Fruit fly (Drosophila melanogaster) whole organism, embryonic: Measurements from ENCODE around the gene RpS28a.
A peak's percentile ranks its signal among the peaks of the same experiment; 100 is the strongest.

ENCODE experiments used
- B-H1 ChIP-seq: fragments of 200-800 bp; sonication (Bioruptor generic); IDR thresholded peaks from 3 replicates; pipeline ENCODE4 v1.3.6; 2022; ENCODE audit warnings: missing biosample characterization, missing genetic modification characterization
- Bgb ChIP-seq: fragments of 200-800 bp; sonication (Bioruptor generic); IDR thresholded peaks from 2 replicates; pipeline ENCODE4 v1.3.6; 2022; ENCODE audit warnings: missing biosample characterization, missing genetic modification characterization; ENCODE audit not compliant: partially characterized antibody
- CG10654 ChIP-seq: fragments of 200-800 bp; sonication (Bioruptor generic); optimal IDR thresholded peaks from 2 replicates; lab custom pipeline; 2016; ENCODE audit warnings: missing biosample characterization, missing genetic modification characterization
- CG13123 ChIP-seq: fragments of 200-800 bp; sonication (Bioruptor generic); optimal IDR thresholded peaks from 2 replicates; lab custom pipeline; 2016; ENCODE audit warnings: missing biosample characterization, missing genetic modification characterization
- CG15011 ChIP-seq: fragments of 200-800 bp; sonication (Bioruptor generic); optimal IDR thresholded peaks from 3 replicates; lab custom pipeline; 2018; ENCODE audit warnings: missing biosample characterization, mild to moderate bottlenecking, missing genetic modification characterization
- CG15514 ChIP-seq: fragments of 200-800 bp; sonication (Bioruptor generic); optimal IDR thresholded peaks from 3 replicates; lab custom pipeline; 2017; ENCODE audit warnings: missing biosample characterization, missing genetic modification characterization, mild to moderate bottlenecking, moderate library complexity, missing genetic modification reagents
- CG17612 ChIP-seq: fragments of 200-800 bp; sonication (Bioruptor generic); IDR thresholded peaks from 2 replicates; pipeline ENCODE4 v1.3.6; 2022; ENCODE audit warnings: missing biosample characterization, missing genetic modification characterization
- CG3163 ChIP-seq: fragments of 200-800 bp; sonication (Bioruptor generic); optimal IDR thresholded peaks from 3 replicates; lab custom pipeline; 2016; ENCODE audit warnings: missing biosample characterization, missing genetic modification characterization
- CG34224 ChIP-seq: fragments of 200-800 bp; sonication (Bioruptor generic); IDR thresholded peaks from 3 replicates; pipeline ENCODE4 v1.3.6; 2022; ENCODE audit warnings: missing biosample characterization, missing genetic modification characterization; ENCODE audit not compliant: partially characterized antibody
- CG3838 ChIP-seq: fragments of 200-800 bp; sonication (Bioruptor generic); optimal IDR thresholded peaks from 3 replicates; lab custom pipeline; 2016; ENCODE audit warnings: missing biosample characterization, missing genetic modification characterization
- CG42726 ChIP-seq: fragments of 200-800 bp; sonication (Bioruptor generic); IDR thresholded peaks from 2 replicates; pipeline ENCODE4 v1.3.6; 2022; ENCODE audit warnings: missing biosample characterization, missing genetic modification characterization; ENCODE audit not compliant: partially characterized antibody
- CG4282 ChIP-seq: fragments of 200-800 bp; sonication (Bioruptor generic); optimal IDR thresholded peaks from 2 replicates; lab custom pipeline; 2016; ENCODE audit warnings: missing biosample characterization, missing genetic modification characterization
- CG4820 ChIP-seq: fragments of 200-800 bp; sonication (Bioruptor generic); optimal IDR thresholded peaks from 3 replicates; lab custom pipeline; 2016; ENCODE audit warnings: missing biosample characterization, missing genetic modification characterization
- CG8478 ChIP-seq: fragments of >200 bp; optimal IDR thresholded peaks from 2 replicates; lab custom pipeline; 2018
- CG9609 ChIP-seq: fragments of 200-800 bp; sonication (Bioruptor generic); optimal IDR thresholded peaks from 3 replicates; lab custom pipeline; 2016; ENCODE audit warnings: missing biosample characterization, missing genetic modification characterization
- Camta ChIP-seq: fragments of 200-800 bp; sonication (Bioruptor generic); optimal IDR thresholded peaks from 2 replicates; lab custom pipeline; 2016; ENCODE audit warnings: missing biosample characterization, missing genetic modification characterization
- Chrac-16 ChIP-seq: fragments of 200-800 bp; sonication (Bioruptor generic); optimal IDR thresholded peaks from 3 replicates; lab custom pipeline; 2016; ENCODE audit warnings: missing biosample characterization, missing genetic modification characterization
- Dip3 ChIP-seq: fragments of 200-800 bp; sonication (Bioruptor generic); optimal IDR thresholded peaks from 3 replicates; lab custom pipeline; 2016; ENCODE audit warnings: missing biosample characterization, missing genetic modification characterization
- Dref ChIP-seq: fragments of 200-800 bp; sonication (Bioruptor generic); IDR thresholded peaks from 2 replicates; pipeline ENCODE4 v1.3.6; 2022; ENCODE audit warnings: missing biosample characterization, missing genetic modification characterization
- Eip74EF ChIP-seq, 2 experiments: fragments of 200-800 bp in 1 of 2; fragments of >200 bp in 1 of 2; sonication (Bioruptor generic) in 1 of 2; optimal IDR thresholded peaks; 2 replicates each; lab custom pipeline; 2017 to 2019; ENCODE audit warnings: missing biosample characterization in 2 of 2, missing genetic modification characterization in 2 of 2, mild to moderate bottlenecking in 1 of 2, moderate library complexity in 1 of 2
- Ets97D ChIP-seq: fragments of 200-800 bp; sonication (Bioruptor generic); optimal IDR thresholded peaks from 3 replicates; lab custom pipeline; 2016; ENCODE audit warnings: missing biosample characterization, missing genetic modification characterization
- Fer3 ChIP-seq: fragments of 200-800 bp; sonication (Bioruptor generic); optimal IDR thresholded peaks from 2 replicates; lab custom pipeline; 2018; ENCODE audit warnings: missing biosample characterization, mild to moderate bottlenecking, missing genetic modification characterization, moderate library complexity
- HHEX ChIP-seq: fragments of 200-800 bp; sonication (Bioruptor generic); optimal IDR thresholded peaks from 3 replicates; lab custom pipeline; 2017; ENCODE audit warnings: missing biosample characterization, mild to moderate bottlenecking, missing genetic modification characterization, missing genetic modification reagents
- HLH54F ChIP-seq: fragments of 200-800 bp; sonication (Bioruptor generic); optimal IDR thresholded peaks from 3 replicates; lab custom pipeline; 2016; ENCODE audit warnings: missing biosample characterization, missing genetic modification characterization
- Hey ChIP-seq: fragments of 200-800 bp; sonication (Bioruptor generic); optimal IDR thresholded peaks from 3 replicates; lab custom pipeline; 2018; ENCODE audit warnings: missing biosample characterization, mild to moderate bottlenecking, missing genetic modification characterization
- Hr78 ChIP-seq, 2 experiments: fragments of 200-800 bp in 1 of 2; fragments of >200 bp in 1 of 2; sonication (Bioruptor generic) in 1 of 2; optimal IDR thresholded peaks; 2 replicates each; lab custom pipeline; 2017 to 2019; ENCODE audit warnings: missing biosample characterization in 2 of 2, missing genetic modification characterization in 2 of 2, mild to moderate bottlenecking in 1 of 2, moderate library complexity in 1 of 2
- Lpt ChIP-seq: fragments of >200 bp; optimal IDR thresholded peaks from 2 replicates; lab custom pipeline; 2018; ENCODE audit warnings: missing biosample characterization, missing genetic modification characterization
- Mes4 ChIP-seq: fragments of 200-800 bp; sonication (Bioruptor generic); optimal IDR thresholded peaks from 2 replicates; lab custom pipeline; 2016; ENCODE audit warnings: missing biosample characterization, missing genetic modification characterization
- NC2α ChIP-seq: fragments of 200-800 bp; sonication (Bioruptor generic); optimal IDR thresholded peaks from 2 replicates; lab custom pipeline; 2016; ENCODE audit warnings: missing biosample characterization, missing genetic modification characterization
- NFAT ChIP-seq: fragments of 200-800 bp; sonication (Bioruptor generic); IDR thresholded peaks from 2 replicates; pipeline ENCODE4 v1.3.6; 2022; ENCODE audit warnings: missing biosample characterization, missing genetic modification characterization
- PHDP ChIP-seq: fragments of 200-800 bp; sonication (Bioruptor generic); optimal IDR thresholded peaks from 3 replicates; lab custom pipeline; 2018; ENCODE audit warnings: missing biosample characterization, mild to moderate bottlenecking, missing genetic modification characterization, moderate library complexity
- Ravus ChIP-seq: fragments of 200-800 bp; sonication (Bioruptor generic); IDR thresholded peaks from 2 replicates; pipeline ENCODE4 v1.3.6; 2022; ENCODE audit warnings: missing biosample characterization, missing genetic modification characterization
- Spps ChIP-seq: fragments of 200-800 bp; sonication (Bioruptor generic); optimal IDR thresholded peaks from 2 replicates; lab custom pipeline; 2018; ENCODE audit warnings: missing biosample characterization, mild to moderate bottlenecking, missing genetic modification characterization
- ac ChIP-seq: fragments of 200-800 bp; sonication (Bioruptor generic); optimal IDR thresholded peaks from 3 replicates; lab custom pipeline; 2017; ENCODE audit warnings: missing biosample characterization, mild to moderate bottlenecking, missing genetic modification characterization
- amos ChIP-seq: fragments of 200-800 bp; sonication (Bioruptor generic); IDR thresholded peaks from 2 replicates; pipeline ENCODE4 v1.3.6; 2022; ENCODE audit warnings: missing biosample characterization, missing genetic modification characterization; ENCODE audit not compliant: partially characterized antibody
- bbx ChIP-seq: fragments of 200-800 bp; sonication (Bioruptor generic); IDR thresholded peaks from 2 replicates; pipeline ENCODE4 v1.3.6; 2022; ENCODE audit warnings: missing biosample characterization, missing genetic modification characterization; ENCODE audit not compliant: partially characterized antibody
- esg ChIP-seq: fragments of 200-800 bp; sonication (Bioruptor generic); conservative IDR thresholded peaks from 2 replicates; pipeline ENCODE4 v1.3.6; 2022; ENCODE audit warnings: missing biosample characterization, missing genetic modification characterization
- gsb-n ChIP-seq: fragments of 200-800 bp; sonication (Bioruptor generic); optimal IDR thresholded peaks from 3 replicates; lab custom pipeline; 2018; ENCODE audit warnings: missing biosample characterization, mild to moderate bottlenecking, missing genetic modification characterization
- hbn ChIP-seq: fragments of 200-800 bp; sonication (Bioruptor generic); IDR thresholded peaks from 2 replicates; pipeline ENCODE4 v1.3.6; 2022; ENCODE audit warnings: missing biosample characterization, missing genetic modification characterization; ENCODE audit not compliant: partially characterized antibody
- insv ChIP-seq, 2 experiments: fragments of 200-800 bp; sonication (Bioruptor generic); optimal IDR thresholded peaks; 3 replicates each; lab custom pipeline; 2016 to 2018; ENCODE audit warnings: missing biosample characterization in 2 of 2, missing genetic modification characterization in 2 of 2
- lola ChIP-seq, 3 experiments: fragments of >200 bp in 2 of 3; fragments of 200-800 bp in 1 of 3; sonication (Bioruptor generic) in 1 of 3; optimal IDR thresholded peaks; 2 replicates each; lab custom pipeline; 2017 to 2019; ENCODE audit warnings: missing biosample characterization in 3 of 3, missing genetic modification characterization in 3 of 3, mild to moderate bottlenecking in 1 of 3, moderate library complexity in 1 of 3
- mirr ChIP-seq: fragments of 200-800 bp; sonication (Bioruptor generic); optimal IDR thresholded peaks from 3 replicates; lab custom pipeline; 2018; ENCODE audit warnings: missing biosample characterization, mild to moderate bottlenecking, missing genetic modification characterization
- nmo ChIP-seq: fragments of 200-800 bp; sonication (Bioruptor generic); optimal IDR thresholded peaks from 2 replicates; lab custom pipeline; 2018; ENCODE audit warnings: missing biosample characterization, mild to moderate bottlenecking, missing genetic modification characterization, moderate library complexity
- ranshi ChIP-seq: fragments of 200-800 bp; sonication (Bioruptor generic); IDR thresholded peaks from 2 replicates; pipeline ENCODE4 v1.3.6; 2022; ENCODE audit warnings: missing biosample characterization, missing genetic modification characterization
- repo ChIP-seq: fragments of 200-800 bp; sonication (Bioruptor generic); optimal IDR thresholded peaks from 2 replicates; lab custom pipeline; 2016; ENCODE audit warnings: missing biosample characterization, missing genetic modification characterization
- slbo ChIP-seq: fragments of 200-800 bp; sonication (Bioruptor generic); IDR thresholded peaks from 2 replicates; pipeline ENCODE4 v1.3.6; 2022; ENCODE audit warnings: missing biosample characterization, missing genetic modification characterization
- sna ChIP-seq: fragments of 200-800 bp; sonication (Bioruptor generic); IDR thresholded peaks from 2 replicates; pipeline ENCODE4 v1.3.6; 2022; ENCODE audit warnings: missing biosample characterization, missing genetic modification characterization; ENCODE audit not compliant: partially characterized antibody
- ssp ChIP-seq: fragments of 200-800 bp; sonication (Bioruptor generic); IDR thresholded peaks from 2 replicates; pipeline ENCODE4 v1.3.6; 2022; ENCODE audit warnings: missing biosample characterization, missing genetic modification characterization
- tgo ChIP-seq: fragments of 200-800 bp; sonication (Bioruptor generic); IDR thresholded peaks from 3 replicates; pipeline ENCODE4 v1.3.6; 2022; ENCODE audit warnings: missing biosample characterization, missing genetic modification characterization
- tin ChIP-seq: fragments of 200-800 bp; sonication (Bioruptor generic); optimal IDR thresholded peaks from 3 replicates; lab custom pipeline; 2016; ENCODE audit warnings: missing biosample characterization, missing genetic modification characterization

The RpS28a gene

DNA sequence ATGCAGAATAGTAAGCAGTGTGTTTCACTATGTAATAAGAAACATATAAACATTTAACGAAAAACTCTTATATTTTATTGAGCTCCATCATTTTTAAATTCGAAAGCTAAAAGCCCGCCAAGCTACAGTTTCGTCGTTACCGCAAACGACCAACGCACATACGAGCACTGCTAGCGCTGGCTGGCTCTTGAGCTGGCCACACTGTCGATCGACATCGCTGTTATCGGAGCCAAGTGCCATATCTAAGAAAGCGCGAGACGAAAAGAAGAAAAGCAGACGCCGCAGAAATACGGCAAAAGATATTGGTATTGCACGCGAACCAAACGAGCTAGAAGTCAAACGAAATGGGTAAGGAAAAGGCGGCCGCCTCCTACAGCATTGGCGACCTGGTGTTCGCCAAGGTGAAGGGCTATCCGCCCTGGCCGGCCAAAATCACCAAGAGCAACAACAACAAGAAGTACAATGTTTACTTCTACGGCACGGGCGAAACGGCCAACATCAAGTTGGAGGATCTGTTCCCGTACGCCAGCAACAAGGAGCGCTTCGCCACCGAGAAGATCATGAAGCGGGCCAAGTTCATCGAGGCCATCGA lies 30.1 kb upstream of the RpS28a start, which contains the start of gene Jasper (continued):
- TF ChIP-seq Camta (no peak), CG34224 (GFP tag; lab: Robert Waterston, UW) (peak; percentile 11; the same call in 1 of the 3 replicates), Chrac-16 (GFP tag; lab: Kevin White, UChicago) (no peak), CG8478 (lab: Kevin White, UChicago) (no peak), lola (GFP tag; optimal IDR thresholded peaks at IDR 0.05; lab: Kevin White, UChicago) (no peak), Dref (peak; percentile 95), CG3838 (GFP tag; lab: Kevin White, UChicago) (no peak), Ravus (GFP tag; lab: Robert Waterston, UW) (no peak), tgo (GFP tag; lab: Robert Waterston, UW) (no peak), NFAT (GFP tag; lab: Robert Waterston, UW) (no peak), CG17612 (no peak; the same call in 1 of the 2 replicates), Hey (tag; lab: Kevin White, UChicago) (no peak), bbx (GFP tag; lab: Robert Waterston, UW) (peak; percentile 52; the same call in 1 of the 2 replicates), PHDP (tag; lab: Kevin White, UChicago) (no peak), Fer3 (tag; lab: Kevin White, UChicago) (no peak), CG15011 (GFP tag; lab: Kevin White, UChicago) (no peak), hbn (GFP tag; lab: Robert Waterston, UW) (no peak), CG10654 (GFP tag; lab: Kevin White, UChicago) (peak; percentile 18), CG42726 (GFP tag; lab: Robert Waterston, UW) (no peak), NC2α (GFP tag; lab: Kevin White, UChicago) (no peak), ac (GFP tag; lab: Kevin White, UChicago) (no peak), CG4820 (GFP tag; lab: Kevin White, UChicago) (no peak), amos (GFP tag; lab: Robert Waterston, UW) (peak; percentile 56; the same call in 1 of the 2 replicates), CG4282 (no peak), Dip3 (GFP tag; lab: Kevin White, UChicago) (no peak), tin (no peak), Spps (no peak), Lpt (no peak), CG3163 (peak; percentile 13), esg (no peak), Ets97D (peak; percentile 84), mirr (GFP tag; lab: Kevin White, UChicago) (no peak), slbo (GFP tag; lab: Robert Waterston, UW) (peak; percentile 27; the same call in 1 of the 2 replicates), nmo (GFP tag; lab: Kevin White, UChicago) (peak; percentile 56), Bgb (GFP tag; lab: Robert Waterston, UW) (peak; percentile 68), gsb-n (tag; lab: Kevin White, UChicago) (no peak), HLH54F (GFP tag; lab: Kevin White, UChicago) (no peak), ranshi (GFP tag; lab: Robert Waterston, UW) (no peak), repo (no peak), ssp (no peak), B-H1 (GFP tag; lab: Robert Waterston, UW) (no peak), Mes4 (GFP tag; lab: Kevin White, UChicago) (no peak), insv (GFP tag; optimal IDR thresholded peaks at IDR 0.05; lab: Kevin White, UChicago) (no peak), Eip74EF (GFP tag; optimal IDR thresholded peaks at IDR 0.05; lab: Kevin White, UChicago) (no peak), CG15514 (GFP tag; lab: Kevin White, UChicago) (peak; percentile 88), CG13123 (GFP tag; lab: Kevin White, UChicago) (no peak), sna (GFP tag; lab: Robert Waterston, UW) (no peak), CG9609 (GFP tag; lab: Kevin White, UChicago) (no peak), HHEX (no peak), Hr78 (GFP tag; optimal IDR thresholded peaks at IDR 0.05; lab: Kevin White, UChicago) (no peak)
